Worm (Caenorhabditis elegans): ENCODE results near the gene fip-5.
A peak's percentile ranks its signal among the peaks of the same experiment; 100 is the strongest.

Gene fip-5

ce11 chrX:10302430-10302829, at the start of gene fip-5:
Gene fip-5, plus strand, starts transcription at chrX:10302741.
- TF ChIP-seq tbx-8 (GFP tag; optimal IDR thresholded peaks at IDR 0.05): no peak
- TF ChIP-seq pha-4 (tag; optimal IDR thresholded peaks at IDR 0.05): no peak
- no peak for TF ChIP-seq lin-32 (GFP tag; optimal IDR thresholded peaks at IDR 0.05)
- TF ChIP-seq blmp-1 (tag; optimal IDR thresholded peaks at IDR 0.05): no peak
- no peak for TF ChIP-seq hlh-1 (tag; optimal IDR thresholded peaks at IDR 0.05)
- no peak for TF ChIP-seq cnd-1 (tag; optimal IDR thresholded peaks at IDR 0.05)
- no peak for TF ChIP-seq nhr-76 (tag; optimal IDR thresholded peaks at IDR 0.05)

DNA sequence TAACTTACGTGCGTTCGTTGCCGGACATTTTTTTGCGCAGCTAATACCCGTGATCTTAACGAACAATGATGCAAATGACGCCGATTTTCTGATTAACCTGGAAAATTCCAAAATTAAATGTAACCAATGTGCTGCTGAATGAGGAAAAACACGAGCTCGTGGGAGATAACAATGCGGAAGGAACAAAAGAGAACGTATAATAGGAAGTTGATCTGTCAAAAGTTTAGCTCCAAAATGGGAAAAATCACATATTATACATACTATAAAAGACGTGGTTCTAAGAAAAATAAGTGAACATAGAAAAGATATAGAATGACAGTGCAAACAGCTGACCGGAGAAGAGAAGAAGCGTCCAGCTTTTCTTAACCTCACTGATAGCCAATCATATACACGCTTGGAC, 49.8 kb upstream of the fip-5 start, which contains the start of gene C14H10.2:
TSS of gene C14H10.2 (minus strand) at position 101 of the 400 bp plus-strand sequence.
- TF ChIP-seq flh-1 (GFP tag; optimal IDR thresholded peaks at IDR 0.05): no peak
- TF ChIP-seq elt-3 (tag; optimal IDR thresholded peaks at IDR 0.05): no peak
- TF ChIP-seq nhr-76 (tag; optimal IDR thresholded peaks at IDR 0.05): no peak
- no peak for TF ChIP-seq lin-13 (tag; optimal IDR thresholded peaks at IDR 0.05)
- TF ChIP-seq cnd-1 (tag; optimal IDR thresholded peaks at IDR 0.05): no peak
- TF ChIP-seq unc-120 (tag; optimal IDR thresholded peaks at IDR 0.05; ENCODE audit: poor library complexity, severe bottlenecking): peak; percentile 0
- TF ChIP-seq ceh-43 (GFP tag; optimal IDR thresholded peaks at IDR 0.05): no peak
- no peak for TF ChIP-seq mep-1 (tag; optimal IDR thresholded peaks at IDR 0.05)
- no peak for TF ChIP-seq bed-3 (GFP tag; optimal IDR thresholded peaks at IDR 0.05)

- TF ChIP-seq nhr-76 (tag; optimal IDR thresholded peaks at IDR 0.05) (no peak), nhr-2 (tag; optimal IDR thresholded peaks at IDR 0.05) (no peak), ceh-39 (tag; optimal IDR thresholded peaks at IDR 0.05) (no peak), nhr-12 (tag; optimal IDR thresholded peaks at IDR 0.05) (no peak), elt-3 (tag; optimal IDR thresholded peaks at IDR 0.05) (no peak), unc-62 (GFP tag; optimal IDR thresholded peaks at IDR 0.05) (peak; percentile 25), ceh-43 (GFP tag; optimal IDR thresholded peaks at IDR 0.05) (no peak), mep-1 (tag; optimal IDR thresholded peaks at IDR 0.05) (no peak), unc-120 (tag; optimal IDR thresholded peaks at IDR 0.05; ENCODE audit: poor library complexity, severe bottlenecking) (peak; percentile 9), lsy-2 (tag; optimal IDR thresholded peaks at IDR 0.05) (no peak)
These were observed 48.5 kb upstream of the fip-5 start for ce11 chrX:10254068-10254467.

DNA sequence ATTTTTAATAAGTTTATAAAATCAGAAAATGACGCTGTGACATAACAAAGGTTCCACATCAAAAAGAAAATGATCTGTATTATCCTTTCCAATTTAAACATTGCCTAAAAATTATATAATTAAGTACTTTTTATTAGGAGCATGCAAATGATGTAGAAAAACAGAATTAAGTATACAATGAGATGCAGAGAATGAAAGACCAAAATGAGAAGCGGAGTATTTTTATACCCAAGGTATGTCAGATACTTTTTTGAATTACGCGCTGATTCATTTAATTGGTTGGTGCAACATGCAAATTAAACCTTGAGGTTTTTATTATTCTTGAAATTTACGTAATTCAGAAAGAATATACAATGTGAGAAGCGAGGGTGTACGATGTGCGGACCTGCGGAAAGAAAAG, 42.5 kb upstream of the fip-5 start, which contains the start of gene C32A9.1:
TSS of gene C32A9.1 (minus strand) at position 101 of the 400 bp plus-strand sequence.
- TF ChIP-seq nhr-28 (tag; optimal IDR thresholded peaks at IDR 0.05) (no peak), unc-120 (tag; optimal IDR thresholded peaks at IDR 0.05; ENCODE audit: poor library complexity, severe bottlenecking) (no peak), hlh-1 (tag; optimal IDR thresholded peaks at IDR 0.05) (no peak), bed-3 (GFP tag; optimal IDR thresholded peaks at IDR 0.05) (no peak), ztf-11 (tag; optimal IDR thresholded peaks at IDR 0.05) (no peak)

ce11 chrX:10262299-10262698, 40.2 kb upstream of the fip-5 start:
- TF ChIP-seq hlh-1 (tag; optimal IDR thresholded peaks at IDR 0.05) (no peak), nhr-237 (tag; optimal IDR thresholded peaks at IDR 0.05) (no peak), lin-13 (tag; optimal IDR thresholded peaks at IDR 0.05) (no peak), blmp-1 (tag; optimal IDR thresholded peaks at IDR 0.05) (no peak), ceh-39 (tag; optimal IDR thresholded peaks at IDR 0.05) (no peak), unc-39 (tag; optimal IDR thresholded peaks at IDR 0.05) (no peak), nhr-2 (tag; optimal IDR thresholded peaks at IDR 0.05) (no peak), tbx-8 (GFP tag; optimal IDR thresholded peaks at IDR 0.05) (no peak), mab-5 (tag; optimal IDR thresholded peaks at IDR 0.05) (no peak), ceh-43 (GFP tag; optimal IDR thresholded peaks at IDR 0.05) (no peak), ceh-83 (GFP tag; optimal IDR thresholded peaks at IDR 0.05) (no peak), pha-4 (tag; optimal IDR thresholded peaks at IDR 0.05) (no peak)

DNA sequence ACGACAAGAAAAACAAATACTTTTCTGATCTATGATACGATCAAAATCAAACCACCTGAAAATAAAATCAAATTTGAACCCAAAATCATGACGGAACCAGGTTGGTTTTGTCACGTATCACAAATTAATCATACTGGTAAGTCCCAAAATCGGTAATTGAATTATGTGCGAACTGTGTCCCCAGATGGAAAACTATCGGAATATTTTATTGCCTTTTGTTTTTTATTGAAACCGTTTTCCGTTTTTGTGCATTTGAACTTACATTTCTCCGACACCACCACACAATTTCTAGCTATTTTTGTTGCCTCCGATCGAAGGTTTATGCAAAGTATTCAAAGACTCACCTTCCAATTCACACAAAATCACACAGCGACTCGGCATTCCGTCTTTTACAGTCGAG, 29.1 kb upstream of the fip-5 start, which contains the start of gene F41E7.2:
TSS of gene F41E7.2 (plus strand) at position 301 of the 400 bp plus-strand sequence.
- TF ChIP-seq tbx-8 (GFP tag; optimal IDR thresholded peaks at IDR 0.05) (no peak), ceh-43 (GFP tag; optimal IDR thresholded peaks at IDR 0.05) (no peak), ham-2 (GFP tag; optimal IDR thresholded peaks at IDR 0.05) (no peak), nhr-12 (tag; optimal IDR thresholded peaks at IDR 0.05) (no peak), cnd-1 (tag; optimal IDR thresholded peaks at IDR 0.05) (no peak), hlh-1 (tag; optimal IDR thresholded peaks at IDR 0.05) (no peak), unc-120 (tag; optimal IDR thresholded peaks at IDR 0.05; ENCODE audit: poor library complexity, severe bottlenecking) (no peak), mls-2 (tag; optimal IDR thresholded peaks at IDR 0.05) (no peak), bed-3 (GFP tag; optimal IDR thresholded peaks at IDR 0.05) (no peak), zip-8 (tag; optimal IDR thresholded peaks at IDR 0.05) (no peak), nhr-237 (tag; optimal IDR thresholded peaks at IDR 0.05) (no peak), M03D4.4 (tag; optimal IDR thresholded peaks at IDR 0.05) (no peak)
